Fruit fly (Drosophila melanogaster): Measurements from ENCODE around the gene Dhc1.
A peak's percentile ranks its signal among the peaks of the same experiment; 100 is the strongest.

Gene Dhc1

DNA sequence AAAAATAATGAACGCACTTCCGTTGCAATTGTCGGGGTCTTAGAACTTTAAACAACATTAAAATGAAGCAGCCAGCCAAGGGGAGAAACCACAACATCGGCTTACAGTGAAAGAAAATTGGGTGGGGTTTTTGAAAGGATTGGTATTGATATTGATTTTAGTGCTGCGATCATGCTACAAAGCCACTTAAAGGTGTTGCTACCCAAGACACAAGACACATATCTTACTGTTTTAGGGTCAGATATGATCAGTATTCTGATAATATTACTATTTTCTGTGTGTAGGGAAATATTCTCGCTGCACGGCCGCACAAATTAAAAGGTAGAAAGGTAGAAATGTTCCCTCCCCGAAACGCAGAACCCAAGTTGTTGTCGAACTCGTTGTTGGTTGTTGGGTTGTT lies 69.4 kb downstream of the Dhc1 start (continued):
- TF ChIP-seq CG7963 (GFP tag; IDR thresholded peaks at IDR 0.05; ENCODE audit: partially characterized antibody) (no peak), Hr51 (GFP tag; optimal IDR thresholded peaks at IDR 0.05) (no peak), CG4328 (GFP tag; optimal IDR thresholded peaks at IDR 0.05) (no peak), CG17328 (GFP tag; IDR thresholded peaks at IDR 0.05) (peak; percentile 59), fd96Cb (tag; optimal IDR thresholded peaks at IDR 0.05) (peak; percentile 60), wor (GFP tag; IDR thresholded peaks at IDR 0.05) (no peak), trem (tag; optimal IDR thresholded peaks at IDR 0.05) (peak; percentile 41), ATbp (GFP tag; optimal IDR thresholded peaks at IDR 0.05) (no peak), eve (GFP tag; optimal IDR thresholded peaks at IDR 0.05) (peak in 1 of 2 experiments; percentile 41), dpn (GFP tag; optimal IDR thresholded peaks at IDR 0.05) (peak; percentile 11 to 29), CG10959 (GFP tag; IDR thresholded peaks at IDR 0.05) (peak; percentile 61), org-1 (GFP tag; optimal IDR thresholded peaks at IDR 0.05) (no peak), Xbp1 (GFP tag; optimal IDR thresholded peaks at IDR 0.05) (peak; percentile 9), phol (tag; optimal IDR thresholded peaks at IDR 0.05) (peak; percentile 62), Blimp-1 (GFP tag; optimal IDR thresholded peaks at IDR 0.05) (peak; percentile 67), CG4282 (GFP tag; optimal IDR thresholded peaks at IDR 0.05) (no peak), pan (optimal IDR thresholded peaks at IDR 0.05) (no peak), pan (GFP tag; optimal IDR thresholded peaks at IDR 0.05 in 1 of 2, IDR thresholded peaks at IDR 0.05 in 1 of 2) (peak in 1 of 2 experiments; percentile 47), btn (GFP tag; optimal IDR thresholded peaks at IDR 0.05) (peak; percentile 13), bab2 (GFP tag; optimal IDR thresholded peaks at IDR 0.05) (peak; percentile 36), tup (GFP tag; optimal IDR thresholded peaks at IDR 0.05) (peak; percentile 8), trh (GFP tag; optimal IDR thresholded peaks at IDR 0.05) (no peak), knrl (GFP tag; IDR thresholded peaks at IDR 0.05; ENCODE audit: partially characterized antibody) (no peak), Lhr (GFP tag; optimal IDR thresholded peaks at IDR 0.05) (no peak), Hr3 (GFP tag; optimal IDR thresholded peaks at IDR 0.05) (peak; percentile 16), CG10462 (GFP tag; optimal IDR thresholded peaks at IDR 0.05) (no peak), croc (GFP tag; conservative IDR thresholded peaks at IDR 0.05) (peak; percentile 48; the same call in 2 of the 3 replicates), sc (optimal IDR thresholded peaks at IDR 0.05) (no peak), sc (GFP tag; optimal IDR thresholded peaks at IDR 0.05) (peak; percentile 26), yki (optimal IDR thresholded peaks at IDR 0.05) (no peak), lov (optimal IDR thresholded peaks at IDR 0.05) (no peak), lov (GFP tag; IDR thresholded peaks at IDR 0.05) (peak; percentile 77; the same call in 2 of the 3 replicates), Awh (GFP tag; IDR thresholded peaks at IDR 0.05) (no peak), chn (GFP tag; optimal IDR thresholded peaks at IDR 0.05) (peak; percentile 56), CG7839 (tag; optimal IDR thresholded peaks at IDR 0.05) (peak; percentile 58), zfh1 (GFP tag; IDR thresholded peaks at IDR 0.05) (peak; percentile 68; the same call in 1 of the 3 replicates), CG6254 (GFP tag; optimal IDR thresholded peaks at IDR 0.05) (peak; percentile 54), fu2 (GFP tag; optimal IDR thresholded peaks at IDR 0.05) (no peak), grau (tag; optimal IDR thresholded peaks at IDR 0.05) (peak; percentile 28), schlank (tag; optimal IDR thresholded peaks at IDR 0.05) (no peak), sna (GFP tag; IDR thresholded peaks at IDR 0.05; ENCODE audit: partially characterized antibody) (no peak), CG16863 (GFP tag; optimal IDR thresholded peaks at IDR 0.05) (peak; percentile 23), ind (GFP tag; optimal IDR thresholded peaks at IDR 0.05) (no peak), CG33213 (GFP tag; optimal IDR thresholded peaks at IDR 0.05) (peak; percentile 25), lab (GFP tag; optimal IDR thresholded peaks at IDR 0.05) (peak; percentile 2), stwl (tag; optimal IDR thresholded peaks at IDR 0.05) (peak; percentile 2), CG14710 (tag; optimal IDR thresholded peaks at IDR 0.05) (peak; percentile 67), twi (tag; optimal IDR thresholded peaks at IDR 0.05) (no peak), Six4 (GFP tag; optimal IDR thresholded peaks at IDR 0.05) (peak; percentile 12), CG10979 (tag; optimal IDR thresholded peaks at IDR 0.05) (peak; percentile 79), kni (GFP tag; optimal IDR thresholded peaks at IDR 0.05) (no peak)
